Worm (Caenorhabditis elegans) whole organism, young adult: Measurements from ENCODE around the gene prmt-9.

Experiments
- B0035.1 ChIP-seq: sonication (generic microtip); optimal IDR thresholded peaks from 2 replicates; lab custom pipeline; 2016; ENCODE audit warnings: missing genetic modification characterization, mild to moderate bottlenecking, missing compliant biosample characterization, missing genotype, missing genetic modification reagents
- B0261.1 ChIP-seq: sonication (generic microtip); optimal IDR thresholded peaks from 2 replicates; lab custom pipeline; 2016; ENCODE audit warnings: mild to moderate bottlenecking, missing genetic modification characterization, moderate library complexity, missing compliant biosample characterization
- F10E7.11 ChIP-seq: sonication (generic microtip); optimal IDR thresholded peaks from 2 replicates; lab custom pipeline; 2017; ENCODE audit warnings: mild to moderate bottlenecking, missing genetic modification characterization, moderate library complexity, missing compliant biosample characterization
- F49E8.2 ChIP-seq: sonication (generic microtip); optimal IDR thresholded peaks from 3 replicates; lab custom pipeline; 2017; ENCODE audit warnings: missing genetic modification characterization, mild to moderate bottlenecking, missing compliant biosample characterization, antibody characterized with exemption, moderate library complexity; ENCODE audit not compliant: insufficient read depth
- T07F8.4 ChIP-seq: sonication (generic microtip); optimal IDR thresholded peaks from 2 replicates; lab custom pipeline; 2016; ENCODE audit warnings: mild to moderate bottlenecking, missing genetic modification characterization, moderate library complexity, missing compliant biosample characterization
- Y79H2A.3 ChIP-seq: fragments of 200-800 bp; sonication (Bioruptor generic); conservative IDR thresholded peaks from 2 replicates; pipeline ENCODE4 v1.3.6; 2022; ENCODE audit warnings: missing genetic modification reagents, missing genetic modification characterization, missing compliant biosample characterization
- Y95B8A.8 ChIP-seq: fragments of 200-800 bp; sonication (Bioruptor generic); IDR thresholded peaks from 2 replicates; pipeline ENCODE4 v1.3.6; 2022; ENCODE audit warnings: missing genetic modification reagents, missing genetic modification characterization, missing compliant biosample characterization
- aptf-2 ChIP-seq: fragments of 200-800 bp; sonication (Bioruptor generic); conservative IDR thresholded peaks from 2 replicates; pipeline ENCODE4 v1.3.6; 2022; ENCODE audit warnings: missing genetic modification reagents, missing genetic modification characterization, missing compliant biosample characterization
- attf-5 ChIP-seq: fragments of 200-800 bp; sonication (Bioruptor generic); optimal IDR thresholded peaks from 2 replicates; lab custom pipeline; 2018; ENCODE audit warnings: mild to moderate bottlenecking, missing genetic modification characterization, missing compliant biosample characterization
- ccch-3 ChIP-seq: fragments of 200-800 bp; sonication (Bioruptor generic); optimal IDR thresholded peaks from 2 replicates; lab custom pipeline; 2018; ENCODE audit warnings: mild to moderate bottlenecking, missing genetic modification characterization, missing compliant biosample characterization
- cebp-1 ChIP-seq, 2 experiments: fragments of 200-800 bp in 1 of 2; sonication (Bioruptor generic) in 1 of 2; sonication (generic microtip) in 1 of 2; IDR thresholded peaks in 1 of 2; optimal IDR thresholded peaks in 1 of 2; 2 replicates each; pipeline versions ENCODE4 v1.3.6 to Lab custom; 2017 to 2022; ENCODE audit warnings: missing compliant biosample characterization in 2 of 2, missing genetic modification characterization in 2 of 2, mild to moderate bottlenecking in 1 of 2, missing genetic modification reagents in 1 of 2, moderate library complexity in 1 of 2
- dpff-1 ChIP-seq: sonication (generic microtip); optimal IDR thresholded peaks from 2 replicates; lab custom pipeline; 2017; ENCODE audit warnings: mild to moderate bottlenecking, missing genetic modification characterization, missing compliant biosample characterization
- egl-18 ChIP-seq: fragments of 200-800 bp; sonication (Bioruptor generic); IDR thresholded peaks from 2 replicates; pipeline ENCODE4 v1.3.6; 2022; ENCODE audit warnings: missing genetic modification reagents, missing genetic modification characterization, missing compliant biosample characterization
- fkh-3 ChIP-seq: sonication (generic microtip); optimal IDR thresholded peaks from 2 replicates; lab custom pipeline; 2016; ENCODE audit warnings: mild to moderate bottlenecking, missing genetic modification characterization, missing compliant biosample characterization
- him-1 ChIP-seq: sonication (generic microtip); optimal IDR thresholded peaks from 2 replicates; lab custom pipeline; 2016; ENCODE audit warnings: missing genotype, missing genetic modification reagents, missing genetic modification characterization, missing compliant biosample characterization
- hlh-26 ChIP-seq: fragments of 200-800 bp; sonication (Bioruptor generic); conservative IDR thresholded peaks from 2 replicates; pipeline ENCODE4 v1.3.6; 2022; ENCODE audit warnings: missing genetic modification reagents, missing genetic modification characterization, missing compliant biosample characterization
- hmg-1.2 ChIP-seq: fragments of 200-800 bp; sonication (Bioruptor generic); IDR thresholded peaks from 2 replicates; pipeline ENCODE4 v1.3.6; 2022; ENCODE audit warnings: missing genetic modification reagents, missing genetic modification characterization, missing compliant biosample characterization
- hrde-1 ChIP-seq: sonication (generic microtip); optimal IDR thresholded peaks from 2 replicates; lab custom pipeline; 2016; ENCODE audit warnings: missing genetic modification characterization, mild to moderate bottlenecking, missing compliant biosample characterization, moderate library complexity, missing genotype, missing genetic modification reagents, borderline replicate concordance
- lag-1 ChIP-seq: fragments of 200-800 bp; sonication (Bioruptor generic); IDR thresholded peaks from 2 replicates; pipeline ENCODE4 v1.3.6; 2022; ENCODE audit warnings: missing genetic modification reagents, missing genetic modification characterization, missing compliant biosample characterization
- let-526 ChIP-seq: fragments of 200-800 bp; sonication (Bioruptor generic); IDR thresholded peaks from 2 replicates; pipeline ENCODE4 v1.3.6; 2022; ENCODE audit warnings: missing genetic modification reagents, missing genetic modification characterization, missing compliant biosample characterization
- lin-35 ChIP-seq, 3 experiments: fragments of 150-350 bp in 2 of 3; sonication (generic microtip) in 1 of 3; optimal IDR thresholded peaks; 2 replicates each; lab custom pipeline; 2014 to 2018; ENCODE audit warnings: missing biosample characterization in 3 of 3, missing genetic modification characterization in 3 of 3, missing genetic modification reagents in 3 of 3
- lin-40 ChIP-seq: sonication (generic microtip); optimal IDR thresholded peaks from 2 replicates; lab custom pipeline; 2016; ENCODE audit warnings: missing genetic modification characterization, mild to moderate bottlenecking, missing compliant biosample characterization, missing genotype, missing genetic modification reagents
- madf-10 ChIP-seq: sonication (generic microtip); optimal IDR thresholded peaks from 2 replicates; lab custom pipeline; 2016; ENCODE audit warnings: mild to moderate bottlenecking, missing genetic modification characterization, missing compliant biosample characterization
- madf-8 ChIP-seq: fragments of 200-800 bp; sonication (Bioruptor generic); conservative IDR thresholded peaks from 2 replicates; pipeline ENCODE4 v1.3.6; 2022; ENCODE audit warnings: missing genetic modification reagents, missing genetic modification characterization, missing compliant biosample characterization
- nhr-120 ChIP-seq: fragments of 200-800 bp; sonication (Bioruptor generic); IDR thresholded peaks from 2 replicates; pipeline ENCODE4 v1.3.6; 2022; ENCODE audit warnings: missing genetic modification characterization, missing compliant biosample characterization
- nhr-27 ChIP-seq: fragments of 200-800 bp; sonication (Bioruptor generic); optimal IDR thresholded peaks from 2 replicates; lab custom pipeline; 2018; ENCODE audit warnings: mild to moderate bottlenecking, missing genetic modification characterization, moderate library complexity, missing compliant biosample characterization
- nhr-80 ChIP-seq: sonication (generic microtip); optimal IDR thresholded peaks from 2 replicates; lab custom pipeline; 2016; ENCODE audit warnings: missing genetic modification characterization, missing compliant biosample characterization
- pha-4 ChIP-seq: fragments of 150-350 bp; sonication (generic microtip); optimal IDR thresholded peaks from 2 replicates; lab custom pipeline; 2014; ENCODE audit warnings: missing biosample characterization, missing genetic modification reagents, missing genetic modification characterization
- repo-1 ChIP-seq: sonication (generic microtip); optimal IDR thresholded peaks from 2 replicates; lab custom pipeline; 2017; ENCODE audit warnings: mild to moderate bottlenecking, missing genetic modification characterization, missing compliant biosample characterization
- somi-1 ChIP-seq: fragments of 200-800 bp; sonication (Bioruptor generic); optimal IDR thresholded peaks from 2 replicates; lab custom pipeline; 2018; ENCODE audit warnings: mild to moderate bottlenecking, missing genetic modification characterization, missing compliant biosample characterization
- tbx-9 ChIP-seq: sonication (generic microtip); optimal IDR thresholded peaks from 2 replicates; lab custom pipeline; 2016; ENCODE audit warnings: borderline replicate concordance, missing genetic modification characterization, inconsistent platforms, missing compliant biosample characterization
- unc-130 ChIP-seq: sonication (generic microtip); optimal IDR thresholded peaks from 2 replicates; lab custom pipeline; 2016; ENCODE audit warnings: missing genetic modification reagents, missing genetic modification characterization, missing compliant biosample characterization
- xnd-1 ChIP-seq: sonication (generic microtip); optimal IDR thresholded peaks from 2 replicates; lab custom pipeline; 2016; ENCODE audit warnings: missing genotype, missing genetic modification reagents, missing genetic modification characterization, missing compliant biosample characterization
- zfh-2 ChIP-seq: fragments of 200-800 bp; sonication (Bioruptor generic); conservative IDR thresholded peaks from 2 replicates; pipeline ENCODE4 v1.3.6; 2022; ENCODE audit warnings: missing genetic modification reagents, missing genetic modification characterization, missing compliant biosample characterization
- ztf-22 ChIP-seq: fragments of 200-800 bp; sonication (Bioruptor generic); optimal IDR thresholded peaks from 2 replicates; lab custom pipeline; 2018; ENCODE audit warnings: mild to moderate bottlenecking, missing genetic modification characterization, moderate library complexity, missing compliant biosample characterization
- ztf-26 ChIP-seq: sonication (generic microtip); optimal IDR thresholded peaks from 2 replicates; lab custom pipeline; 2017; ENCODE audit warnings: missing genetic modification characterization, missing compliant biosample characterization
- ztf-28 ChIP-seq: fragments of 200-800 bp; sonication (Bioruptor generic); IDR thresholded peaks from 2 replicates; pipeline ENCODE4 v1.3.6; 2022; ENCODE audit warnings: missing genetic modification reagents, missing genetic modification characterization, missing compliant biosample characterization

prmt-9 gene

DNA sequence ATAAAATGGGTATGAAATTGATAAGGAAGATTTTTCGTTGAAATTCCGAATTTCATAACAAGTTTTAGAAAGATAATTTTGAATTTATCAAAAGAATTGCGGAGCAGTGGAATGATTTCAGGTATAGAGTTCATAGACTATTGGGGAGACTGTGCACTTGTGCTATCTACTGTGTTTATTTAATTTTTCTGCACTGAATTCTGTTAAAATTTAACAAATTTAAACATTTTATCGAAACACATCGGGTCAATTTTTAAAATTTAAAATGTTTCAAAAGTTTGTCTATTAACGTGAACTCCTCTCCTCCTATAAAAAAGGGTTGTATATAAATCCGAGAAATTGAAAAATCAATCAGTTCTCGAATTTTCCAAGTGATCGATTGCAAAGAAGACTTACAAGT is 33.4 kb upstream of the prmt-9 start, which contains the start of gene C27D8.1:
Gene C27D8.1 (plus strand): TSS at position 301 of the 400 bp plus-strand sequence.
- TF ChIP-seq unc-130 (no peak), tbx-9 (tag; lab: Kevin White, UChicago) (no peak), pha-4 (tag; lab: Kevin White, UChicago) (no peak), nhr-27 (tag; lab: Kevin White, UChicago) (no peak), ztf-28 (GFP tag; lab: Robert Waterston, UW) (no peak)
- TF ChIP-seq, all 124 proteins: peak for 0

- TF ChIP-seq cebp-1 (GFP tag; IDR thresholded peaks at IDR 0.05; lab: Robert Waterston, UW) = no peak
- peak; percentile 53 for TF ChIP-seq cebp-1 (tag; optimal IDR thresholded peaks at IDR 0.05; lab: Kevin White, UChicago)
- peak; percentile 76 for TF ChIP-seq ztf-26 (tag; lab: Kevin White, UChicago)
- peak; percentile 18 for TF ChIP-seq attf-5
- TF ChIP-seq somi-1 (GFP tag; lab: Kevin White, UChicago) = peak; percentile 34
- TF ChIP-seq ztf-22 (GFP tag; lab: Kevin White, UChicago) = peak; percentile 61
- TF ChIP-seq let-526 = no peak
- no peak for TF ChIP-seq madf-8 (GFP tag; lab: Robert Waterston, UW)
- no peak for TF ChIP-seq zfh-2
- peak; percentile 82 for TF ChIP-seq hmg-1.2 (GFP tag; lab: Robert Waterston, UW)
- peak; percentile 59 for TF ChIP-seq lin-40 (tag; lab: Kevin White, UChicago)
- peak; percentile 75 for TF ChIP-seq nhr-80
- TF ChIP-seq, all 124 proteins: peak for 8
Observed at ce11 chrIV:12715947-12716382, 31.8 kb upstream of the prmt-9 start.

- TF ChIP-seq F10E7.11 (tag; lab: Kevin White, UChicago) = no peak
- no peak for TF ChIP-seq lin-35 (GFP tag; optimal IDR thresholded peaks at IDR 0.05; lab: Kevin White, UChicago)
- no peak for TF ChIP-seq B0261.1 (tag; lab: Kevin White, UChicago)
- TF ChIP-seq madf-10 = no peak
- TF ChIP-seq him-1 (tag; lab: Kevin White, UChicago) = no peak
- TF ChIP-seq Y79H2A.3 (GFP tag; lab: Robert Waterston, UW) = no peak
- no peak for TF ChIP-seq lin-40 (tag; lab: Kevin White, UChicago)
- no peak for TF ChIP-seq F49E8.2 (tag; lab: Kevin White, UChicago)
- no peak for TF ChIP-seq fkh-3 (tag; lab: Kevin White, UChicago)
- no peak for TF ChIP-seq ccch-3 (GFP tag; lab: Kevin White, UChicago)
- TF ChIP-seq lag-1 (GFP tag; lab: Robert Waterston, UW) = no peak
Observed at ce11 chrIV:12711644-12712043, 27.5 kb upstream of the prmt-9 start, which contains the start of gene C27D8.3. Gene C27D8.3, minus strand, starts transcription at chrIV:12711744.

ce11 chrIV:12710996-12711395 is 26.8 kb upstream of the prmt-9 start, which contains the start of gene C27D8.2:
Gene C27D8.2, plus strand, starts transcription at chrIV:12711217.
- TF ChIP-seq B0035.1 (tag; lab: Kevin White, UChicago) (no peak), ztf-26 (tag; lab: Kevin White, UChicago) (peak; percentile 14), repo-1 (tag; lab: Kevin White, UChicago) (no peak), dpff-1 (tag; lab: Kevin White, UChicago) (no peak), egl-18 (GFP tag; lab: Robert Waterston, UW) (no peak), hlh-26 (GFP tag; lab: Robert Waterston, UW) (no peak)

- TF ChIP-seq Y95B8A.8 (GFP tag; lab: Robert Waterston, UW) = no peak
- no peak for TF ChIP-seq hrde-1 (tag; lab: Kevin White, UChicago)
- no peak for TF ChIP-seq aptf-2 (GFP tag; lab: Robert Waterston, UW)
- no peak for TF ChIP-seq nhr-120 (GFP tag; lab: Robert Waterston, UW)
- no peak for TF ChIP-seq xnd-1 (tag; lab: Kevin White, UChicago)
- no peak for TF ChIP-seq T07F8.4 (tag; lab: Kevin White, UChicago)
Observed at ce11 chrIV:12703811-12704210, 19.6 kb upstream of the prmt-9 start, which contains the start of gene C27D8.4. Gene C27D8.4, plus strand, starts transcription at chrIV:12704111.
